Worm (Caenorhabditis elegans) whole organism, L1 larva: ENCODE data around the gene enu-3.6.

ENCODE experiments used
- ama-1 ChIP-seq: fragments of 150-350 bp; optimal IDR thresholded peaks from 2 replicates; lab custom pipeline; 2014
- blmp-1 ChIP-seq: fragments of 150-350 bp; optimal IDR thresholded peaks from 2 replicates; lab custom pipeline; 2014; ENCODE audit warnings: missing biosample characterization, missing genetic modification characterization
- elt-3 ChIP-seq, 6 experiments: fragments of 150-350 bp in 1 of 6; sonication (generic microtip); optimal IDR thresholded peaks; 2 replicates each; lab custom pipeline; 2017 to 2018; ENCODE audit warnings: missing biosample characterization in 6 of 6, missing genetic modification characterization in 6 of 6, inconsistent platforms in 1 of 6
- fkh-10 ChIP-seq: sonication (generic microtip); optimal IDR thresholded peaks from 2 replicates; lab custom pipeline; 2017; ENCODE audit warnings: missing biosample characterization, missing genetic modification reagents, missing genetic modification characterization
- lin-13 ChIP-seq: fragments of 150-350 bp; optimal IDR thresholded peaks from 2 replicates; lab custom pipeline; 2014; ENCODE audit warnings: missing biosample characterization, missing genetic modification reagents, missing genetic modification characterization
- lin-15B ChIP-seq: fragments of 150-350 bp; sonication (generic microtip); optimal IDR thresholded peaks from 3 replicates; lab custom pipeline; 2014; ENCODE audit warnings: missing biosample characterization, missing genetic modification characterization
- lin-39 ChIP-seq: fragments of 150-350 bp; optimal IDR thresholded peaks from 2 replicates; lab custom pipeline; 2014; ENCODE audit warnings: missing biosample characterization, missing genetic modification reagents, missing genetic modification characterization
- lir-3 ChIP-seq: sonication (generic microtip); optimal IDR thresholded peaks from 2 replicates; lab custom pipeline; 2016; ENCODE audit warnings: mild to moderate bottlenecking, missing genetic modification characterization, moderate library complexity, missing compliant biosample characterization; ENCODE audit not compliant: poor library complexity
- nhr-28 ChIP-seq: fragments of 150-350 bp; optimal IDR thresholded peaks from 2 replicates; lab custom pipeline; 2014; ENCODE audit warnings: missing biosample characterization, missing genetic modification characterization
- skn-1 ChIP-seq: fragments of 150-350 bp; optimal IDR thresholded peaks from 2 replicates; lab custom pipeline; 2014; ENCODE audit warnings: missing biosample characterization, missing genetic modification characterization
- snpc-4 ChIP-seq: fragments of 150-350 bp; optimal IDR thresholded peaks from 2 replicates; lab custom pipeline; 2014; ENCODE audit warnings: missing biosample characterization, missing genetic modification characterization
- sptf-1 ChIP-seq: fragments of 150-350 bp; optimal IDR thresholded peaks from 2 replicates; lab custom pipeline; 2014; ENCODE audit warnings: missing biosample characterization, missing genetic modification characterization
- unc-62 ChIP-seq: fragments of 150-350 bp; optimal IDR thresholded peaks from 2 replicates; lab custom pipeline; 2014; ENCODE audit warnings: missing biosample characterization, missing genetic modification reagents, missing genetic modification characterization

DNA sequence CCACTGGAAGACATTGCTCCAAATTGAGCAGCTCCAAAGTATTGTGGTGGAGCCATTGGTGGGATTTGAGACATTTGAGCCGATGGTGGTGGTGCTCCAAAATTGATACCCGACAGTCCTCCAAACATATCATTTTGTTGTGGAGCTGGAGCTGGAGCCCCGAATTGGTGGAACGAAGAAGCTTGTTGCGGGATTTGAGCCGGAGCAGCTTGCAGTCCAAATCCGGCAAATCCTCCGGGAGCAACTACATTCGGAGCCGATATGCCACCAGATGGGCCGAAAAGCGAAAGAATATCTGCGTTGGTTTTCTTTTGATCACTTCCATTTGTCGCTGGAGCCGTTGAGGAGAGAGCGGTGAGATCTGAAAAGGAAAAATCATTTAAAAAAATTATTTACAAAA is 12.2 kb upstream of the enu-3.6 start:
- no peak for TF ChIP-seq sptf-1 (tag; lab: Kevin White, UChicago)
- no peak for TF ChIP-seq skn-1 (tag; lab: Kevin White, UChicago)
- TF ChIP-seq snpc-4 (tag; lab: Kevin White, UChicago): no peak
- no peak for TF ChIP-seq lin-15B (tag; lab: Kevin White, UChicago)
- no peak for TF ChIP-seq unc-62 (GFP tag; lab: Kevin White, UChicago)
- TF ChIP-seq lin-39 (tag; lab: Kevin White, UChicago): no peak
- no peak for TF ChIP-seq blmp-1 (tag; lab: Kevin White, UChicago)
- no peak for TF ChIP-seq nhr-28 (tag; lab: Kevin White, UChicago)
- no peak for TF ChIP-seq lin-13
- TF ChIP-seq fkh-10: no peak
- no peak for TF ChIP-seq lir-3 (tag; lab: Kevin White, UChicago)
- TF ChIP-seq ama-1: no peak
- TF ChIP-seq elt-3 (tag; optimal IDR thresholded peaks at IDR 0.05; lab: Kevin White, UChicago): no peak
